Fruit fly (Drosophila melanogaster) whole organism, wandering third instar larva: ENCODE data around the gene CG43218.

Source experiments
- Dfd ChIP-seq: fragments of >200 bp; optimal IDR thresholded peaks from 2 replicates; lab custom pipeline; 2017; ENCODE audit warnings: missing biosample characterization, missing genetic modification characterization
- h ChIP-seq: fragments of 200-800 bp; sonication (Bioruptor generic); optimal IDR thresholded peaks from 3 replicates; lab custom pipeline; 2016; ENCODE audit warnings: missing biosample characterization, mild to moderate bottlenecking, missing genetic modification characterization
- lola ChIP-seq: fragments of >200 bp; optimal IDR thresholded peaks from 2 replicates; lab custom pipeline; 2017; ENCODE audit warnings: missing biosample characterization, missing genetic modification characterization

- TF ChIP-seq lola (no peak), Dfd (GFP tag; lab: Kevin White, UChicago) (no peak), h (no peak)
Observed at dm6 chr3L:21254524-21254972, 3.3 kb upstream of the CG43218 start.
